Worm (Caenorhabditis elegans): Measurements from ENCODE around the gene K02F6.6.
"Not testable (repeated sequence)": the region's sequence is repeated elsewhere in the genome, so short reads cannot be mapped to it uniquely, and the experiment has no call there.

The K02F6.6 gene

ce11 chrII:2526887-2527286 is 3.7 kb upstream of the K02F6.6 start:
- no peak for TF ChIP-seq lin-14 (GFP tag; optimal IDR thresholded peaks at IDR 0.05)
- no peak for TF ChIP-seq nhr-20 (tag; optimal IDR thresholded peaks at IDR 0.05)
- TF ChIP-seq pqm-1 (tag; optimal IDR thresholded peaks at IDR 0.05), result no peak
- no peak for TF ChIP-seq dpl-1 (GFP tag; optimal IDR thresholded peaks at IDR 0.05)
- TF ChIP-seq lir-3 (tag; optimal IDR thresholded peaks at IDR 0.05; ENCODE audit: poor library complexity), result no peak
- no peak for TF ChIP-seq irx-1 (tag; optimal IDR thresholded peaks at IDR 0.05)
- TF ChIP-seq unc-98 (GFP tag; IDR thresholded peaks at IDR 0.05), result no peak
- no peak for TF ChIP-seq nhr-47 (tag; optimal IDR thresholded peaks at IDR 0.05)
- TF ChIP-seq swsn-7 (tag; optimal IDR thresholded peaks at IDR 0.05), result no peak
- no peak for TF ChIP-seq C16A3.4 (tag; optimal IDR thresholded peaks at IDR 0.05)
- no peak for TF ChIP-seq ceh-90 (tag; optimal IDR thresholded peaks at IDR 0.05)
- no peak for TF ChIP-seq blmp-1 (tag; optimal IDR thresholded peaks at IDR 0.05)
- TF ChIP-seq Y116A8C.19 (tag; optimal IDR thresholded peaks at IDR 0.05; ENCODE audit: borderline replicate concordance), result no peak
- TF ChIP-seq egl-27 (tag; optimal IDR thresholded peaks at IDR 0.05), result no peak
- no peak for TF ChIP-seq nhr-77 (tag; optimal IDR thresholded peaks at IDR 0.05)
- no peak for TF ChIP-seq nhr-76 (tag; optimal IDR thresholded peaks at IDR 0.05)

- not testable (repeated sequence) for TF ChIP-seq nhr-19 (GFP tag; conservative IDR thresholded peaks at IDR 0.05); isw-1 (GFP tag; IDR thresholded peaks at IDR 0.05); F16B12.6 (tag; optimal IDR thresholded peaks at IDR 0.05)
Observed at ce11 chrII:2534459-2534858, 3.9 kb downstream of the K02F6.6 start, which contains the start of gene K02F6.5. Gene K02F6.5 (plus strand): TSS chrII:2534759.

- TF ChIP-seq nhr-28 (tag; optimal IDR thresholded peaks at IDR 0.05); Y116A8C.19 (tag; optimal IDR thresholded peaks at IDR 0.05; ENCODE audit: borderline replicate concordance); nhr-11 (tag; optimal IDR thresholded peaks at IDR 0.05): not testable (repeated sequence)
Observed at ce11 chrII:2534952-2535351, 4.4 kb downstream of the K02F6.6 start, which contains the start of gene K02F6.8. Gene K02F6.8 (minus strand): TSS chrII:2535052.

ce11 chrII:2537754-2538153 is 7.2 kb downstream of the K02F6.6 start, which contains the start of gene K02F6.7:
Gene K02F6.7 (minus strand): TSS chrII:2537854.
- no peak for TF ChIP-seq lin-15B (tag; optimal IDR thresholded peaks at IDR 0.05)

- TF ChIP-seq skn-1 (tag; optimal IDR thresholded peaks at IDR 0.05) (no peak), ets-5 (GFP tag; IDR thresholded peaks at IDR 0.05) (no peak), unc-98 (GFP tag; IDR thresholded peaks at IDR 0.05) (no peak), nhr-47 (tag; optimal IDR thresholded peaks at IDR 0.05) (no peak), dsc-1 (tag; optimal IDR thresholded peaks at IDR 0.05) (no peak), lir-3 (tag; optimal IDR thresholded peaks at IDR 0.05; ENCODE audit: poor library complexity) (no peak), Y116A8C.19 (tag; optimal IDR thresholded peaks at IDR 0.05; ENCODE audit: borderline replicate concordance) (no peak), ztf-11 (tag; optimal IDR thresholded peaks at IDR 0.05) (no peak)
Observed at ce11 chrII:2538194-2538593, 7.6 kb downstream of the K02F6.6 start, which contains the start of gene K02F6.4. Gene K02F6.4 (plus strand): TSS chrII:2538494.

- TF ChIP-seq efl-1 (optimal IDR thresholded peaks at IDR 0.05), result no peak
- peak in 1 of 2 experiments; percentile 48 for TF ChIP-seq efl-1 (GFP tag; optimal IDR thresholded peaks at IDR 0.05 in 1 of 2)
- no peak for TF ChIP-seq hlh-17 (GFP tag; optimal IDR thresholded peaks at IDR 0.05; ENCODE audit: borderline replicate concordance)
Observed at ce11 chrII:2545925-2546324, 15.3 kb downstream of the K02F6.6 start, which contains the start of gene K02F6.3. Gene K02F6.3 (plus strand): TSS chrII:2546225.

ce11 chrII:2553030-2553429 is 22.4 kb downstream of the K02F6.6 start:
- no peak for TF ChIP-seq nhr-237 (tag; optimal IDR thresholded peaks at IDR 0.05)
- TF ChIP-seq efl-1 (optimal IDR thresholded peaks at IDR 0.05), result no peak
- TF ChIP-seq efl-1 (GFP tag; optimal IDR thresholded peaks at IDR 0.05 in 1 of 2), result peak in 1 of 2 experiments; percentile 44
- TF ChIP-seq fkh-8 (tag; optimal IDR thresholded peaks at IDR 0.05), result no peak
- no peak for TF ChIP-seq fos-1 (tag; optimal IDR thresholded peaks at IDR 0.05)

All from whole organism, L1 larva.